Worm (Caenorhabditis elegans): ENCODE data around the gene lgc-29.
A peak's percentile ranks its signal among the peaks of the same experiment; 100 is the strongest.

lgc-29 gene

DNA sequence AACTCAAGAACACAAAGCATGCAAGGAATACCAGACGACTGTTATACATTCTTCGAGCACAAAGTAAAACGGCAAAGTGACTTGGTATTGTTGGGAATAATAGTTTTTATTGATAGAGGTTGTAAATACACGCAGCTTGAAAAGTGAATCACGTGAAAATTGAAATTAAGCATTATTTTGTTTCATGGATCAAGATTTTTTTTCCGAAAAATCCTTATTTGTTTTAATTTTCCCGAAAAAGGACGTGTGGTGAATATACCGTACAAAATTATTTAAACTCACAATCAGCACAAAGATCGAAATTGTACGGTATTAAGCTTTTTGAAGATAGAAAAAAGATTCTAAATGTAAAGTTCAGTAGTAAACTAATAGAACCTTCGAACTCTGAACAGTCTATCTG lies 28.9 kb upstream of the lgc-29 start, which contains the start of gene clc-18:
clc-18 (minus strand) TSS at position 101 of the 400 bp plus-strand sequence.
- TF ChIP-seq ama-1 (optimal IDR thresholded peaks at IDR 0.05) (no peak), unc-62 (GFP tag; optimal IDR thresholded peaks at IDR 0.05 in 1 of 2) (peak in 1 of 2 experiments; percentile 7), unc-62 (tag; optimal IDR thresholded peaks at IDR 0.05) (no peak)

DNA sequence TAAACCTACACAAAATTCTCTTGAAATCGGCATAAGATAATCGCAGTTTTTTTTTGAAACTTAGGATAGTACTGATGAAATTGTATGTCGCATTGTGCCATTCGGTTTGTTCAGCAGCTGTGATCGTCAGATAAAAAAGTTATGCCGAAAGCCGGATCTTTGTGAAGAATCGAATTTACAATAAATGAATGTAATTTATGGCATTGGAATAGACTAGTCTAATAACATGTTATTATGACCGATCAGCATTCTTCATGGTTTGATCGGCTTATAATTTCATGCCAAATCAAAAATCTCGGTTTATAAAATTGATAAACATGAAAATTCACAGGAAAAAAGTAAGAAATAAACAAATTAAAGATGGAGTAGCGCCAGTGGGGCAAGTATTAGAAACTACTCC lies 26.3 kb upstream of the lgc-29 start, which contains the start of gene srw-134:
srw-134 (minus strand) TSS at position 101 of the 400 bp plus-strand sequence.
- TF ChIP-seq nhr-77 (tag; optimal IDR thresholded peaks at IDR 0.05) (no peak), mep-1 (tag; optimal IDR thresholded peaks at IDR 0.05) (no peak), ceh-44 (GFP tag; IDR thresholded peaks at IDR 0.05) (no peak), ztf-7 (tag; optimal IDR thresholded peaks at IDR 0.05) (no peak)

ce11 chrV:4114627-4115026 lies 24.2 kb upstream of the lgc-29 start, which contains the start of gene srw-133:
Gene srw-133, minus strand, starts transcription at chrV:4114727.
- TF ChIP-seq mxl-3 (GFP tag; optimal IDR thresholded peaks at IDR 0.05) (no peak), ceh-62 (tag; optimal IDR thresholded peaks at IDR 0.05) (no peak), unc-39 (tag; optimal IDR thresholded peaks at IDR 0.05) (no peak), attf-4 (tag; optimal IDR thresholded peaks at IDR 0.05) (no peak), mes-2 (tag; optimal IDR thresholded peaks at IDR 0.05; ENCODE audit: poor library complexity, severe bottlenecking) (no peak), ama-1 (optimal IDR thresholded peaks at IDR 0.05) (no peak), hlh-30 (tag; optimal IDR thresholded peaks at IDR 0.05; ENCODE audit: insufficient read depth) (no peak)

DNA sequence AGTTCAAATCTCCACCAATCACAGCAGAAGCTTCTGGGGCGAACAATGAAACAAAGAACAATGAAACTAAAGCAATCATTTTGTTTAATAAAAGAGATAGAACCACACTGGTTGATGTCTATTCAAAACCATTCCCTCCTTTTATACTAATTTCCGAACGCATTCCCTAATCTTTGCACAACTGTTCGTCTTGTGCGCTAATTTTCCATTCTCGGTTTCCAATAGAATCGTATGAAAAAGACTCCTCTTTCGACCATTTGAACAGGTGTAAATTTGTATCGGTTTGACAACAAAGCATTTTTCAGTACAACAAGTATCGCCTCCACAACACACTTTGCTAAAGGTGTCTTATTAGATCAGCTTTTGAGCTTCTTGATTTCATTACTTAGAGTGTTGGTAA lies 22.7 kb upstream of the lgc-29 start, which contains the start of gene T05B4.8:
T05B4.8 (minus strand) TSS at position 101 of the 400 bp plus-strand sequence.
- TF ChIP-seq aha-1 (tag) (peak; percentile 7), nhr-41 (GFP tag; IDR thresholded peaks at IDR 0.05) (no peak)

DNA sequence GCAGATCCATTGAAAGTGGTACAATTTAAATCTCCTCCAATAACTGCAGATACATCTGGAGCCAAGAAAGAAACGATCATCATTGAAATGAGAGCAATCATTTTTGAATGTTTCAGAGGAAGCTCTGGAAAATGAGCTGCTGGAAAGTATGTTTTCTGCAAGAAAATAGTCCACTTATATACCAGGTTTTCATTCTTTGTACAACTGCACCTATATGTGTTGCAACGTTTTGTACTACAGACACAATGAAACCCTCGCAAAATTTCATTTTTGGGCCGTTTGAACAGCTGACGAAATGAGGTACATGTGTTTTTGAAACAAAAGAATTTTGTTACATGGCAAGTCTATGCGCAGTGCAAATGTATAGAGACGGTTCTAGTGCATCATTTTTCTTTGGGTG lies 20.5 kb upstream of the lgc-29 start, which contains the start of gene T05B4.9:
T05B4.9 (minus strand) TSS at position 101 of the 400 bp plus-strand sequence.
- no peak for TF ChIP-seq lin-1 (GFP tag; IDR thresholded peaks at IDR 0.05)

ce11 chrV:4120629-4121028 lies 18.2 kb upstream of the lgc-29 start, which contains the start of gene T05B4.10:
Gene T05B4.10, minus strand, starts transcription at chrV:4120729.
- TF ChIP-seq nhr-10 (tag; optimal IDR thresholded peaks at IDR 0.05), result no peak
- TF ChIP-seq lim-7 (GFP tag; IDR thresholded peaks at IDR 0.05), result no peak
- TF ChIP-seq dpl-1 (GFP tag; optimal IDR thresholded peaks at IDR 0.05), result no peak
- no peak for TF ChIP-seq zfp-2 (tag; optimal IDR thresholded peaks at IDR 0.05)
- no peak for TF ChIP-seq vab-7 (GFP tag; IDR thresholded peaks at IDR 0.05)
- TF ChIP-seq ceh-20 (GFP tag; IDR thresholded peaks at IDR 0.05), result no peak
- TF ChIP-seq dmd-8 (GFP tag; IDR thresholded peaks at IDR 0.05), result no peak
- no peak for TF ChIP-seq tra-1 (GFP tag; IDR thresholded peaks at IDR 0.05)
- no peak for TF ChIP-seq ceh-32 (tag; optimal IDR thresholded peaks at IDR 0.05; ENCODE audit: poor library complexity)
- TF ChIP-seq F26F4.8 (GFP tag; conservative IDR thresholded peaks at IDR 0.05), result no peak
- TF ChIP-seq aha-1 (tag), result no peak

ce11 chrV:4122415-4122814 lies 16.4 kb upstream of the lgc-29 start, which contains the start of gene phat-5:
Gene phat-5, minus strand, starts transcription at chrV:4122515.
- TF ChIP-seq php-3 (GFP tag; IDR thresholded peaks at IDR 0.05) (no peak), mes-2 (tag; optimal IDR thresholded peaks at IDR 0.05; ENCODE audit: poor library complexity, severe bottlenecking) (no peak), ctbp-1 (GFP tag; IDR thresholded peaks at IDR 0.05) (no peak), tag-97 (GFP tag; IDR thresholded peaks at IDR 0.05) (no peak), dmd-9 (GFP tag; IDR thresholded peaks at IDR 0.05) (no peak), zfp-3 (GFP tag; conservative IDR thresholded peaks at IDR 0.05) (no peak), ztf-11 (tag; optimal IDR thresholded peaks at IDR 0.05) (no peak), nhr-237 (tag; optimal IDR thresholded peaks at IDR 0.05) (no peak), tra-1 (GFP tag; IDR thresholded peaks at IDR 0.05) (no peak), zfp-2 (tag; optimal IDR thresholded peaks at IDR 0.05) (no peak), R02D3.7 (tag; optimal IDR thresholded peaks at IDR 0.05) (no peak), Y75B8A.6 (GFP tag; IDR thresholded peaks at IDR 0.05) (no peak), spr-1 (tag; optimal IDR thresholded peaks at IDR 0.05) (no peak)

All from whole organism, L4 larva.